Fruit fly (Drosophila melanogaster): ENCODE data around the gene Ugt303B2.

DNA sequence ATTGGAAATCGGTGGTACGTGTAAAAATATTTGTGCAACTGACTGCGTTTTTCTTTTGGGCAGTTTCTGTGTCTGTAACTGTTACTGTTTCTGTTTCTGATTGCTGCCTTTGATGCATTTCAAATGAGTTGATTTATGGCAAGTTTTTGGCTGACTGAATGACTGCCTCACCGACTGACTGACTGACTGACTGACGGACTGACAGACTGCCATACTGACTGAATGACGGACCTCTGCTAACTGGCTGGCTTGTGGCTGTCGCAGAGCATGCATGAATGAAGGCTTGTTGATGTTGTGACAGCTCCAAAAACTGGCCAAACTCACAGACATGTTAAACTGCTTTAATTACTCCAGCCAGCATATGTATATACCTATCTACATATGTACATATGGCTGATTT, 35.2 kb downstream of the Ugt303B2 start:
- no peak for TF ChIP-seq vri (GFP tag; optimal IDR thresholded peaks at IDR 0.05)
- no peak for TF ChIP-seq dac (GFP tag; optimal IDR thresholded peaks at IDR 0.05)
- TF ChIP-seq Blimp-1 (GFP tag; optimal IDR thresholded peaks at IDR 0.05): no peak
- TF ChIP-seq Ets96B (tag; optimal IDR thresholded peaks at IDR 0.05): no peak
- no peak for TF ChIP-seq CG6276 (GFP tag; optimal IDR thresholded peaks at IDR 0.05)
- no peak for TF ChIP-seq net (GFP tag; optimal IDR thresholded peaks at IDR 0.05)
- no peak for TF ChIP-seq achi (GFP tag; optimal IDR thresholded peaks at IDR 0.05)
- TF ChIP-seq Eip78C (GFP tag): no peak
- TF ChIP-seq CG8632 (GFP tag; optimal IDR thresholded peaks at IDR 0.05): no peak
- no peak for TF ChIP-seq cyc (GFP tag; optimal IDR thresholded peaks at IDR 0.05)
- no peak for TF ChIP-seq fkh (GFP tag; optimal IDR thresholded peaks at IDR 0.05)
- no peak for TF ChIP-seq ss (GFP tag; optimal IDR thresholded peaks at IDR 0.05)
- TF ChIP-seq Smox (GFP tag; optimal IDR thresholded peaks at IDR 0.05): no peak
